Worm (Caenorhabditis elegans): Measurements from ENCODE around the gene K12H6.7.

- TF ChIP-seq sox-4 (tag; optimal IDR thresholded peaks at IDR 0.05), result no peak
- no peak for TF ChIP-seq pag-3 (tag; optimal IDR thresholded peaks at IDR 0.05; ENCODE audit: borderline replicate concordance, insufficient read depth)
- no peak for TF ChIP-seq nhr-12 (tag; optimal IDR thresholded peaks at IDR 0.05)
- no peak for TF ChIP-seq jun-1 (tag; optimal IDR thresholded peaks at IDR 0.05)
- TF ChIP-seq unc-130 (tag; optimal IDR thresholded peaks at IDR 0.05), result no peak
- TF ChIP-seq nhr-11 (tag; optimal IDR thresholded peaks at IDR 0.05), result no peak
- TF ChIP-seq unc-62 (GFP tag; optimal IDR thresholded peaks at IDR 0.05), result no peak
Measured at ce11 chrII:2853767-2854166, 17.0 kb upstream of the K12H6.7 start.
